Worm (Caenorhabditis elegans) whole organism, late embryonic: ENCODE data around the gene abt-1.

Source experiments
- T23F11.4 ChIP-seq: fragments of 200-800 bp; sonication (Bioruptor generic); optimal IDR thresholded peaks from 2 replicates; lab custom pipeline; 2018; ENCODE audit warnings: mild to moderate bottlenecking, missing genetic modification characterization, missing compliant biosample characterization
- ceh-19 ChIP-seq: fragments of 200-800 bp; sonication (Bioruptor generic); optimal IDR thresholded peaks from 2 replicates; lab custom pipeline; 2018; ENCODE audit warnings: mild to moderate bottlenecking, missing genetic modification characterization, missing compliant biosample characterization
- hlh-30 ChIP-seq: sonication (generic microtip); optimal IDR thresholded peaks from 2 replicates; lab custom pipeline; 2017; ENCODE audit warnings: antibody characterized with exemption, missing genetic modification characterization, missing compliant biosample characterization; ENCODE audit not compliant: insufficient read depth
- nhr-11 ChIP-seq: fragments of 150-350 bp; optimal IDR thresholded peaks from 2 replicates; lab custom pipeline; 2014; ENCODE audit warnings: missing biosample characterization, missing genetic modification characterization
- pat-9 ChIP-seq: fragments of 200-800 bp; sonication (Bioruptor generic); optimal IDR thresholded peaks from 2 replicates; lab custom pipeline; 2018; ENCODE audit warnings: mild to moderate bottlenecking, missing genetic modification characterization, moderate library complexity, missing compliant biosample characterization
- pha-4 ChIP-seq: fragments of 150-350 bp; optimal IDR thresholded peaks from 2 replicates; lab custom pipeline; 2018; ENCODE audit warnings: missing biosample characterization, missing genetic modification reagents, missing genetic modification characterization
- pros-1 ChIP-seq: fragments of 150-350 bp; optimal IDR thresholded peaks from 2 replicates; lab custom pipeline; 2014; ENCODE audit warnings: missing biosample characterization, missing genetic modification reagents, missing genetic modification characterization
- tbx-2 ChIP-seq: sonication (generic microtip); optimal IDR thresholded peaks from 2 replicates; lab custom pipeline; 2016; ENCODE audit warnings: missing genetic modification characterization, missing compliant biosample characterization
- unc-55 ChIP-seq: sonication (generic microtip); optimal IDR thresholded peaks from 2 replicates; lab custom pipeline; 2017; ENCODE audit warnings: missing biosample characterization, missing genetic modification reagents, missing genetic modification characterization

ce11 chrIV:10174328-10174727 is 40.4 kb downstream of the abt-1 start, which contains the start of gene pxf-1:
- TF ChIP-seq nhr-11 (no peak), pat-9 (tag; lab: Kevin White, UChicago) (no peak), pros-1 (no peak), tbx-2 (tag; lab: Kevin White, UChicago) (no peak), ceh-19 (GFP tag; lab: Kevin White, UChicago) (no peak), hlh-30 (tag; lab: Kevin White, UChicago) (no peak), T23F11.4 (GFP tag; lab: Kevin White, UChicago) (no peak), pha-4 (tag; lab: Kevin White, UChicago) (no peak), unc-55 (GFP tag; lab: Kevin White, UChicago) (no peak)
